Fruit fly (Drosophila melanogaster): ENCODE results near the gene Mau2.

The Mau2 gene

DNA sequence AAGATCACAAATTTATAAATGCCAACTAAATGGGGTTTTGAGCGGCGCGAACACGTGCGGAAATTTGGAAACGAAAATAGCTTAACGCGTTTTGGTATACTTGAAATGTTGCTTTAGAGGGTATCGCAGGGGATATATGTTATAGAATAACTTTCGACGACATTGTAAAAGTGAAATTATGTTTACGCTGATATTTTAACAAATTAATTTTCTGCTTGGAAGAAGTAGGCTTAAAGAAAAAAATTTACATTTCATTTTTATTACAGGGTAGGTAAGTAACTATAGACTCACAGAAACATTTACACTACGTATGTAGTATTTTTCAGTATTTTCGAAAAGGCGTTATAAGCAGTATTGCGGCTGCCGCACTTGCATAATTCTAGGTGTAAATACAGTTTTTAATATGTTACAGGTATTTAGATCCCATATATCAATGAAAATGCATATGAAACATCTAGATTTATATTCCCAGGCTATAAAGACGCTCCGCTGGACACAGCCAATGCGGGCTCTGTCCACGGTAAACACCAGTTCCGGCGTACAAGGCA lies 20.4 kb downstream of the Mau2 start, which contains the start of the genes Art3 and mRpS10 (continued):
- TF ChIP-seq slou (GFP tag; optimal IDR thresholded peaks at IDR 0.05) (peak; percentile 100), exex (tag; optimal IDR thresholded peaks at IDR 0.05) (peak; percentile 99), mld (GFP tag; IDR thresholded peaks at IDR 0.05; ENCODE audit: partially characterized antibody) (no peak), CG18011 (GFP tag; optimal IDR thresholded peaks at IDR 0.05) (peak; percentile 93), Optix (GFP tag; IDR thresholded peaks at IDR 0.05) (peak; percentile 88; the same call in 2 of the 3 replicates), CG12391 (tag; optimal IDR thresholded peaks at IDR 0.05) (peak; percentile 100), CG14441 (GFP tag; IDR thresholded peaks at IDR 0.05) (peak; percentile 100), odd (GFP tag; optimal IDR thresholded peaks at IDR 0.05) (peak; percentile 99), CG12942 (GFP tag; optimal IDR thresholded peaks at IDR 0.05) (peak; percentile 100), gcm (GFP tag; optimal IDR thresholded peaks at IDR 0.05) (peak; percentile 100), Fer2 (tag; optimal IDR thresholded peaks at IDR 0.05) (peak; percentile 100), CG14710 (tag; optimal IDR thresholded peaks at IDR 0.05) (peak; percentile 99), vvl (GFP tag; IDR thresholded peaks at IDR 0.05) (peak; percentile 100), CG32772 (GFP tag; IDR thresholded peaks at IDR 0.05) (peak; percentile 100), psq (GFP tag; optimal IDR thresholded peaks at IDR 0.05) (peak; percentile 99), gt (GFP tag; IDR thresholded peaks at IDR 0.05) (peak; percentile 100), Ada2b (GFP tag; IDR thresholded peaks at IDR 0.05) (peak; percentile 100), caup (GFP tag; optimal IDR thresholded peaks at IDR 0.05; ENCODE audit: severe bottlenecking) (peak; percentile 100), CG8388 (GFP tag; optimal IDR thresholded peaks at IDR 0.05) (peak; percentile 100), ems (GFP tag; optimal IDR thresholded peaks at IDR 0.05) (peak; percentile 100), Rfx (GFP tag; IDR thresholded peaks at IDR 0.05) (peak; percentile 100), grn (GFP tag; optimal IDR thresholded peaks at IDR 0.05) (peak; percentile 95), CG10431 (GFP tag; optimal IDR thresholded peaks at IDR 0.05) (peak; percentile 99), Ssrp (tag; optimal IDR thresholded peaks at IDR 0.05) (peak; percentile 100), Fer1 (GFP tag; optimal IDR thresholded peaks at IDR 0.05) (peak; percentile 100), CG17385 (GFP tag; optimal IDR thresholded peaks at IDR 0.05) (peak; percentile 100), CG7271 (tag; optimal IDR thresholded peaks at IDR 0.05) (peak; percentile 100), chinmo (GFP tag; IDR thresholded peaks at IDR 0.05; ENCODE audit: partially characterized antibody) (no peak), Side (GFP tag; optimal IDR thresholded peaks at IDR 0.05) (peak; percentile 100), CG4707 (GFP tag; optimal IDR thresholded peaks at IDR 0.05) (peak; percentile 98), GATAe (GFP tag; conservative IDR thresholded peaks at IDR 0.05) (peak; percentile 100), Sin3A (optimal IDR thresholded peaks at IDR 0.05) (peak; percentile 20), br (optimal IDR thresholded peaks at IDR 0.05) (no peak), HLH3B (GFP tag; IDR thresholded peaks at IDR 0.05) (peak; percentile 100), wek (GFP tag; optimal IDR thresholded peaks at IDR 0.05) (peak; percentile 98), BEAF-32 (GFP tag; optimal IDR thresholded peaks at IDR 0.05) (peak; percentile 52), hkb (optimal IDR thresholded peaks at IDR 0.05) (peak; percentile 45), hkb (GFP tag; IDR thresholded peaks at IDR 0.05) (peak; percentile 100), CkIIα-i1 (GFP tag; IDR thresholded peaks at IDR 0.05) (peak; percentile 99), bowl (GFP tag; IDR thresholded peaks at IDR 0.05) (peak; percentile 99), trh (GFP tag; optimal IDR thresholded peaks at IDR 0.05) (peak; percentile 100), ac (GFP tag; optimal IDR thresholded peaks at IDR 0.05) (peak; percentile 100), CG18262 (tag; optimal IDR thresholded peaks at IDR 0.05) (peak; percentile 100), ham (GFP tag; IDR thresholded peaks at IDR 0.05) (peak; percentile 100), CG6272 (GFP tag; IDR thresholded peaks at IDR 0.05) (peak; percentile 100), Xrp1 (GFP tag; IDR thresholded peaks at IDR 0.05) (peak; percentile 100), tll (GFP tag; optimal IDR thresholded peaks at IDR 0.05) (peak; percentile 3 to 96), CG8281 (tag; optimal IDR thresholded peaks at IDR 0.05) (peak; percentile 97), Adf1 (GFP tag; IDR thresholded peaks at IDR 0.05) (peak; percentile 95), Nf-YB (GFP tag; optimal IDR thresholded peaks at IDR 0.05) (peak; percentile 94), chn (GFP tag; optimal IDR thresholded peaks at IDR 0.05) (peak; percentile 100)

All from whole organism, embryonic.